Worm (Caenorhabditis elegans): ENCODE measurements around the gene adm-2.

adm-2 gene

ce11 chrX:13722821-13723220, 35.1 kb downstream of the adm-2 start, which contains the start of gene poml-1:
Gene poml-1 (minus strand): TSS chrX:13722921.
- TF ChIP-seq mep-1 (tag; optimal IDR thresholded peaks at IDR 0.05) (no peak), lin-13 (tag; optimal IDR thresholded peaks at IDR 0.05) (no peak)

ce11 chrX:13724364-13724763, 36.6 kb downstream of the adm-2 start, which contains the start of gene K11E4.6:
Gene K11E4.6 (plus strand): TSS chrX:13724664.
- TF ChIP-seq M03D4.4 (tag; optimal IDR thresholded peaks at IDR 0.05): no peak
- TF ChIP-seq unc-62 (GFP tag; optimal IDR thresholded peaks at IDR 0.05): no peak
- TF ChIP-seq zip-8 (tag; optimal IDR thresholded peaks at IDR 0.05): no peak
- TF ChIP-seq nhr-237 (tag; optimal IDR thresholded peaks at IDR 0.05): no peak
- TF ChIP-seq elt-3 (tag; optimal IDR thresholded peaks at IDR 0.05): no peak
- no peak for TF ChIP-seq tbx-8 (GFP tag; optimal IDR thresholded peaks at IDR 0.05)
- TF ChIP-seq drap-1 (GFP tag; optimal IDR thresholded peaks at IDR 0.05): no peak
- TF ChIP-seq ces-1 (GFP tag; optimal IDR thresholded peaks at IDR 0.05): no peak
- TF ChIP-seq mls-2 (tag; optimal IDR thresholded peaks at IDR 0.05): no peak
- no peak for TF ChIP-seq lin-13 (tag; optimal IDR thresholded peaks at IDR 0.05)
- no peak for TF ChIP-seq sptf-1 (tag; optimal IDR thresholded peaks at IDR 0.05)
- no peak for TF ChIP-seq unc-39 (tag; optimal IDR thresholded peaks at IDR 0.05)
- TF ChIP-seq ham-2 (GFP tag; optimal IDR thresholded peaks at IDR 0.05): no peak
- no peak for TF ChIP-seq lin-32 (GFP tag; optimal IDR thresholded peaks at IDR 0.05)
- no peak for TF ChIP-seq hlh-1 (tag; optimal IDR thresholded peaks at IDR 0.05)
- TF ChIP-seq mep-1 (tag; optimal IDR thresholded peaks at IDR 0.05): no peak
- no peak for TF ChIP-seq flh-1 (GFP tag; optimal IDR thresholded peaks at IDR 0.05)
- no peak for TF ChIP-seq nhr-2 (tag; optimal IDR thresholded peaks at IDR 0.05)

- no peak for TF ChIP-seq elt-3 (tag; optimal IDR thresholded peaks at IDR 0.05)
- no peak for TF ChIP-seq nhr-12 (tag; optimal IDR thresholded peaks at IDR 0.05)
- TF ChIP-seq cnd-1 (tag; optimal IDR thresholded peaks at IDR 0.05): no peak
- no peak for TF ChIP-seq lin-32 (GFP tag; optimal IDR thresholded peaks at IDR 0.05)
- TF ChIP-seq ham-2 (GFP tag; optimal IDR thresholded peaks at IDR 0.05): no peak
- no peak for TF ChIP-seq ceh-43 (GFP tag; optimal IDR thresholded peaks at IDR 0.05)
Observed at ce11 chrX:13726285-13726684, 38.5 kb downstream of the adm-2 start.

ce11 chrX:13726874-13727343, 39.2 kb downstream of the adm-2 start, which contains the start of gene pix-1:
Gene pix-1 (plus strand): TSS chrX:13727293.
- no peak for TF ChIP-seq snpc-4 (tag; optimal IDR thresholded peaks at IDR 0.05)
- TF ChIP-seq mep-1 (tag; optimal IDR thresholded peaks at IDR 0.05): peak; percentile 63
- no peak for TF ChIP-seq sem-2 (GFP tag; optimal IDR thresholded peaks at IDR 0.05)
- no peak for TF ChIP-seq blmp-1 (tag; optimal IDR thresholded peaks at IDR 0.05)
- TF ChIP-seq nhr-12 (tag; optimal IDR thresholded peaks at IDR 0.05): no peak
- TF ChIP-seq ceh-43 (GFP tag; optimal IDR thresholded peaks at IDR 0.05): no peak
- TF ChIP-seq unc-120 (tag; optimal IDR thresholded peaks at IDR 0.05; ENCODE audit: poor library complexity, severe bottlenecking): no peak
- TF ChIP-seq pha-4 (tag; optimal IDR thresholded peaks at IDR 0.05): no peak
- TF ChIP-seq lin-13 (tag; optimal IDR thresholded peaks at IDR 0.05): peak; percentile 62
- peak; percentile 33 for TF ChIP-seq ces-1 (GFP tag; optimal IDR thresholded peaks at IDR 0.05)
- TF ChIP-seq elt-1 (tag; optimal IDR thresholded peaks at IDR 0.05; ENCODE audit: borderline replicate concordance, insufficient read depth): no peak
- no peak for TF ChIP-seq cnd-1 (tag; optimal IDR thresholded peaks at IDR 0.05)
- no peak for TF ChIP-seq mab-5 (tag; optimal IDR thresholded peaks at IDR 0.05)
- no peak for TF ChIP-seq M03D4.4 (tag; optimal IDR thresholded peaks at IDR 0.05)
- no peak for TF ChIP-seq lin-32 (GFP tag; optimal IDR thresholded peaks at IDR 0.05)
- no peak for TF ChIP-seq bed-3 (GFP tag; optimal IDR thresholded peaks at IDR 0.05)
- no peak for TF ChIP-seq sptf-1 (tag; optimal IDR thresholded peaks at IDR 0.05)
- TF ChIP-seq mls-2 (tag; optimal IDR thresholded peaks at IDR 0.05): no peak
- peak; percentile 33 for TF ChIP-seq lsy-2 (tag; optimal IDR thresholded peaks at IDR 0.05)
- TF ChIP-seq ztf-11 (tag; optimal IDR thresholded peaks at IDR 0.05): no peak
- TF ChIP-seq drap-1 (GFP tag; optimal IDR thresholded peaks at IDR 0.05): no peak
- TF ChIP-seq tbx-8 (GFP tag; optimal IDR thresholded peaks at IDR 0.05): no peak
- TF ChIP-seq unc-39 (tag; optimal IDR thresholded peaks at IDR 0.05): no peak
- TF ChIP-seq ceh-39 (tag; optimal IDR thresholded peaks at IDR 0.05): peak; percentile 84
- TF ChIP-seq elt-3 (tag; optimal IDR thresholded peaks at IDR 0.05): no peak
- peak; percentile 47 for TF ChIP-seq hlh-1 (tag; optimal IDR thresholded peaks at IDR 0.05)
- TF ChIP-seq unc-62 (GFP tag; optimal IDR thresholded peaks at IDR 0.05): peak; percentile 16
- TF ChIP-seq nhr-2 (tag; optimal IDR thresholded peaks at IDR 0.05): peak; percentile 11
- TF ChIP-seq ceh-83 (GFP tag; optimal IDR thresholded peaks at IDR 0.05): no peak
- TF ChIP-seq nhr-237 (tag; optimal IDR thresholded peaks at IDR 0.05): no peak
- no peak for TF ChIP-seq nhr-76 (tag; optimal IDR thresholded peaks at IDR 0.05)
- no peak for TF ChIP-seq nhr-28 (tag; optimal IDR thresholded peaks at IDR 0.05)
- no peak for TF ChIP-seq zip-8 (tag; optimal IDR thresholded peaks at IDR 0.05)
- no peak for TF ChIP-seq flh-1 (GFP tag; optimal IDR thresholded peaks at IDR 0.05)
- no peak for TF ChIP-seq ham-2 (GFP tag; optimal IDR thresholded peaks at IDR 0.05)

Measured in whole organism, mixed stage, embryonic.